Worm (Caenorhabditis elegans) whole organism, L3 larva: Measurements from ENCODE around the gene math-41.

Experiments
- ZK546.5 ChIP-seq: sonication (generic microtip); optimal IDR thresholded peaks from 2 replicates; lab custom pipeline; 2017; ENCODE audit warnings: missing biosample characterization, missing genetic modification characterization
- aly-2 ChIP-seq: fragments of 150-350 bp; optimal IDR thresholded peaks from 2 replicates; lab custom pipeline; 2014; ENCODE audit warnings: missing biosample characterization, missing genetic modification characterization
- ama-1 ChIP-seq: fragments of 150-350 bp; optimal IDR thresholded peaks from 2 replicates; lab custom pipeline; 2018
- ceh-16 ChIP-seq: sonication (generic microtip); optimal IDR thresholded peaks from 2 replicates; lab custom pipeline; 2017; ENCODE audit warnings: missing biosample characterization, missing genetic modification characterization
- ceh-28 ChIP-seq: fragments of 150-350 bp; optimal IDR thresholded peaks from 2 replicates; lab custom pipeline; 2014; ENCODE audit warnings: missing biosample characterization, missing genetic modification reagents, missing genetic modification characterization
- ceh-82 ChIP-seq: fragments of 150-350 bp; optimal IDR thresholded peaks from 2 replicates; lab custom pipeline; 2014; ENCODE audit warnings: missing biosample characterization, missing genetic modification characterization
- ceh-9 ChIP-seq: sonication (generic microtip); optimal IDR thresholded peaks from 2 replicates; lab custom pipeline; 2018; ENCODE audit warnings: missing biosample characterization, missing genetic modification characterization
- daf-12 ChIP-seq: fragments of 150-350 bp; optimal IDR thresholded peaks from 2 replicates; lab custom pipeline; 2014; ENCODE audit warnings: missing biosample characterization, missing genetic modification reagents, missing genetic modification characterization
- egl-27 ChIP-seq: sonication (generic microtip); optimal IDR thresholded peaks from 4 replicates; lab custom pipeline; 2017; ENCODE audit warnings: missing biosample characterization, missing genetic modification reagents, missing genetic modification characterization
- egl-5 ChIP-seq: fragments of 150-350 bp; optimal IDR thresholded peaks from 2 replicates; lab custom pipeline; 2017; ENCODE audit warnings: missing biosample characterization, missing genetic modification reagents, missing genetic modification characterization, inconsistent platforms
- elt-1 ChIP-seq: fragments of 150-350 bp; optimal IDR thresholded peaks from 2 replicates; lab custom pipeline; 2014; ENCODE audit warnings: missing biosample characterization, missing genetic modification characterization
- elt-2 ChIP-seq: sonication (generic microtip); optimal IDR thresholded peaks from 2 replicates; lab custom pipeline; 2016; ENCODE audit warnings: missing genetic modification reagents, mild to moderate bottlenecking, missing genetic modification characterization, missing compliant biosample characterization
- elt-3 ChIP-seq, 3 experiments: fragments of 150-350 bp in 1 of 3; sonication (generic microtip) in 2 of 3; optimal IDR thresholded peaks; 2 replicates in 2 of 3; 4 replicates in 1 of 3; lab custom pipeline; 2014 to 2017; ENCODE audit warnings: missing biosample characterization in 3 of 3, missing genetic modification characterization in 3 of 3
- fkh-10 ChIP-seq: sonication (generic microtip); optimal IDR thresholded peaks from 2 replicates; lab custom pipeline; 2017; ENCODE audit warnings: missing biosample characterization, missing genetic modification reagents, missing genetic modification characterization
- fos-1 ChIP-seq: fragments of 150-350 bp; optimal IDR thresholded peaks from 2 replicates; lab custom pipeline; 2014; ENCODE audit warnings: missing biosample characterization, missing genetic modification characterization
- jun-1 ChIP-seq: fragments of 150-350 bp; optimal IDR thresholded peaks from 2 replicates; lab custom pipeline; 2014; ENCODE audit warnings: missing biosample characterization, missing genetic modification reagents, missing genetic modification characterization
- lin-15B ChIP-seq: fragments of 150-350 bp; optimal IDR thresholded peaks from 2 replicates; lab custom pipeline; 2014; ENCODE audit warnings: missing biosample characterization, missing genetic modification characterization
- lin-39 ChIP-seq: fragments of 150-350 bp; optimal IDR thresholded peaks from 2 replicates; lab custom pipeline; 2018; ENCODE audit warnings: missing biosample characterization, missing genetic modification reagents, missing genetic modification characterization
- mdl-1 ChIP-seq: fragments of 150-350 bp; optimal IDR thresholded peaks from 2 replicates; lab custom pipeline; 2014; ENCODE audit warnings: missing biosample characterization, missing genetic modification characterization
- mml-1 ChIP-seq: fragments of 150-350 bp; sonication (generic microtip); optimal IDR thresholded peaks from 3 replicates; lab custom pipeline; 2014; ENCODE audit warnings: missing biosample characterization, missing genetic modification characterization
- nfya-1 ChIP-seq: sonication (generic microtip); optimal IDR thresholded peaks from 2 replicates; lab custom pipeline; 2017; ENCODE audit warnings: missing genetic modification characterization, mild to moderate bottlenecking, missing compliant biosample characterization, antibody characterized with exemption, moderate library complexity; ENCODE audit not compliant: insufficient read depth
- nhr-11 ChIP-seq: fragments of 150-350 bp; optimal IDR thresholded peaks from 2 replicates; lab custom pipeline; 2014; ENCODE audit warnings: missing biosample characterization, missing genetic modification characterization
- nhr-12 ChIP-seq: fragments of 150-350 bp; optimal IDR thresholded peaks from 2 replicates; lab custom pipeline; 2014; ENCODE audit warnings: missing biosample characterization, missing genetic modification characterization
- nhr-23 ChIP-seq: fragments of 150-350 bp; optimal IDR thresholded peaks from 2 replicates; lab custom pipeline; 2014; ENCODE audit warnings: missing biosample characterization, missing genetic modification reagents, missing genetic modification characterization
- nhr-237 ChIP-seq: fragments of 150-350 bp; optimal IDR thresholded peaks from 2 replicates; lab custom pipeline; 2014; ENCODE audit warnings: missing biosample characterization, missing genetic modification characterization
- nhr-25 ChIP-seq: sonication (generic microtip); optimal IDR thresholded peaks from 2 replicates; lab custom pipeline; 2017; ENCODE audit warnings: missing biosample characterization, missing genetic modification characterization
- nhr-28 ChIP-seq: fragments of 150-350 bp; optimal IDR thresholded peaks from 2 replicates; lab custom pipeline; 2014; ENCODE audit warnings: missing biosample characterization, missing genetic modification characterization
- nhr-43 ChIP-seq: sonication (generic microtip); optimal IDR thresholded peaks from 2 replicates; lab custom pipeline; 2016; ENCODE audit warnings: mild to moderate bottlenecking, missing genetic modification characterization, missing compliant biosample characterization; ENCODE audit not compliant: poor library complexity, severe bottlenecking
- nhr-77 ChIP-seq: fragments of 150-350 bp; optimal IDR thresholded peaks from 2 replicates; lab custom pipeline; 2014; ENCODE audit warnings: missing biosample characterization, missing genetic modification characterization
- pha-4 ChIP-seq: fragments of 150-350 bp; optimal IDR thresholded peaks from 2 replicates; lab custom pipeline; 2014; ENCODE audit warnings: missing biosample characterization, missing genetic modification reagents, missing genetic modification characterization
- pqm-1 ChIP-seq: fragments of 150-350 bp; optimal IDR thresholded peaks from 2 replicates; lab custom pipeline; 2017; ENCODE audit warnings: missing biosample characterization, missing genetic modification characterization, inconsistent platforms
- sea-2 ChIP-seq: fragments of 150-350 bp; sonication (generic microtip); optimal IDR thresholded peaks from 4 replicates; lab custom pipeline; 2014; ENCODE audit warnings: missing biosample characterization, missing genetic modification reagents, missing genetic modification characterization
- skn-1 ChIP-seq: fragments of 150-350 bp; optimal IDR thresholded peaks from 2 replicates; lab custom pipeline; 2014; ENCODE audit warnings: missing biosample characterization, missing genetic modification characterization
- snpc-4 ChIP-seq: fragments of 150-350 bp; optimal IDR thresholded peaks from 2 replicates; lab custom pipeline; 2014; ENCODE audit warnings: missing biosample characterization, missing genetic modification characterization
- tbx-2 ChIP-seq: sonication (generic microtip); optimal IDR thresholded peaks from 2 replicates; lab custom pipeline; 2016; ENCODE audit warnings: mild to moderate bottlenecking, missing genetic modification characterization, missing compliant biosample characterization
- unc-39 ChIP-seq: sonication (generic microtip); optimal IDR thresholded peaks from 4 replicates; lab custom pipeline; 2017; ENCODE audit warnings: missing biosample characterization, missing genetic modification characterization
- zag-1 ChIP-seq: fragments of 150-350 bp; optimal IDR thresholded peaks from 2 replicates; lab custom pipeline; 2014; ENCODE audit warnings: missing biosample characterization, missing genetic modification characterization
- ztf-11 ChIP-seq: fragments of 150-350 bp; optimal IDR thresholded peaks from 2 replicates; lab custom pipeline; 2014; ENCODE audit warnings: missing biosample characterization, missing genetic modification characterization

math-41 gene

DNA sequence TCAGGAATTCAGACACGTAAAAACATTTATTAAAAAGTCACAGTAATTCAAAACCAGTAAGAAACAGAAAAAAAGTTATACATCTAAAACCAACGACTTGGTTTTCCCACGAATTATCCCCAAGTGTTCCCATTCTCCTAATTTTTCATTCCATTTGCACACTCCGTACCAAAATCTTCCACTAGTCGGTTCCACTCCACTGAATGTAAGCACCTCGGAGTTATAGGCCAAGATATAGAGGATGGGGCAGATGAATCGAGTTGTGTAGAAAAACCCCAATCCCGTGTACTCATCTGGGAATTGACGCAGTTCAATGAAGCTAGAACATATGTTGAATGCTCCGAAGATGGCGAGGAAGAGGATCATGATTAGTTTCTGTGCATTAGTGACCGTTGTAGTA is 37.2 kb upstream of the math-41 start:
- no peak for TF ChIP-seq ztf-11 (tag; lab: Kevin White, UChicago)
- TF ChIP-seq nhr-237 = no peak
- no peak for TF ChIP-seq mdl-1 (tag; lab: Kevin White, UChicago)

DNA sequence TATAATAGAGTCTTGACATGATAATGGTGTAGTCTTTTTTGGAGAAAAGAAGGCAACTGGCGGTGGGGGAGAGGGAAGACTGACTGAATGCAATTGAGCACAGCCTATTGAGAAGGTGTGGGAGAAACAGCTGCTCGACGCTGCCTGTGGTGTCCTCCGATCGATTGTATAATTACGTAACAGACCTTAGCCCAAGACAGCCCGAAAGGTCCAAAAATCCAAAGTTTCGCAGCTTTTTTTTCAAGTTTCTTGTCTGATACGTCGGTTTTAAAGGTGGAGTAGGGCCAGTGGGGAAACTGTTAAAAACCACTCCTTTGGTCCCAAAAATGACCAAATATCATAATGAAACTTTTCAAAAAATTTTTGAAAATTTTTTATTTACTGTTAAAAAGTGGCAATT is 36.3 kb upstream of the math-41 start, which contains the start of the genes C08F1.6 and fbxb-13:
Gene C08F1.6 (minus strand): TSS at position 101 of the 400 bp plus-strand sequence.
Gene fbxb-13 (plus strand): TSS at position 191 of the 400 bp plus-strand sequence.
- no peak for TF ChIP-seq ceh-28 (tag; lab: Kevin White, UChicago)
- TF ChIP-seq pqm-1 (tag; lab: Kevin White, UChicago) = no peak
- no peak for TF ChIP-seq elt-2 (tag; lab: Kevin White, UChicago)
- TF ChIP-seq nhr-25 (tag; lab: Kevin White, UChicago) = no peak
- no peak for TF ChIP-seq egl-5 (tag; lab: Kevin White, UChicago)
- no peak for TF ChIP-seq ZK546.5
- TF ChIP-seq nhr-11 = no peak
- TF ChIP-seq snpc-4 (tag; lab: Kevin White, UChicago) = no peak
- TF ChIP-seq nhr-237 = no peak
- TF ChIP-seq skn-1 (tag; lab: Kevin White, UChicago) = no peak

- TF ChIP-seq elt-1 (tag; lab: Kevin White, UChicago) (no peak), nhr-77 (tag; lab: Kevin White, UChicago) (no peak), nhr-11 (no peak), nhr-12 (no peak), ZK546.5 (no peak), elt-2 (tag; lab: Kevin White, UChicago) (no peak), ceh-82 (tag; lab: Kevin White, UChicago) (no peak), fkh-10 (GFP tag; lab: Kevin White, UChicago) (no peak), lin-39 (tag; lab: Kevin White, UChicago) (no peak), aly-2 (no peak)
Observed at ce11 chrII:1806358-1806757, 18.1 kb upstream of the math-41 start, which contains the start of gene C08F1.12. Gene C08F1.12 (minus strand): TSS chrII:1806458.

DNA sequence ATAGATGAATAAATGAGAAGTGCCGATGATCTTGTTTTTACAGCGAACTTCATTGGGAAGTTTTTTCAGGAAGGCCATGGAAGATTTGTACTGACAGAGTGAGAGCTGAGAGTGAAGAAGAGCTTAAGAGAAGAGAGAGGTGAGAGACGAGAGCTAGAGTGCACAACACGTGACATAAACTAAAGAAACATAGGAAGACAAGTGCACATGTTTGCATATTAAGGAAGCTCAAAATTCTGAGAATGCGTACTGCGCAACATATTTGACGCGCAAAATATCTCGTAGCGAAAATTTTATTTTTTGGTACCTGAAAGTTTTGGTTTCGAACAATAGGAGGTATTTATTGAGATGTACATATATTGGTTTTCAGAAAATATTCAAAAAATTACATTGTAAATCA is 16.2 kb upstream of the math-41 start, which contains the start of gene C08F1.8:
Gene C08F1.8 (minus strand): TSS at position 101 of the 400 bp plus-strand sequence.
- TF ChIP-seq egl-5 (tag; lab: Kevin White, UChicago) (no peak), nfya-1 (no peak), fos-1 (tag; lab: Kevin White, UChicago) (no peak), unc-39 (no peak), lin-15B (tag; lab: Kevin White, UChicago) (no peak)

DNA sequence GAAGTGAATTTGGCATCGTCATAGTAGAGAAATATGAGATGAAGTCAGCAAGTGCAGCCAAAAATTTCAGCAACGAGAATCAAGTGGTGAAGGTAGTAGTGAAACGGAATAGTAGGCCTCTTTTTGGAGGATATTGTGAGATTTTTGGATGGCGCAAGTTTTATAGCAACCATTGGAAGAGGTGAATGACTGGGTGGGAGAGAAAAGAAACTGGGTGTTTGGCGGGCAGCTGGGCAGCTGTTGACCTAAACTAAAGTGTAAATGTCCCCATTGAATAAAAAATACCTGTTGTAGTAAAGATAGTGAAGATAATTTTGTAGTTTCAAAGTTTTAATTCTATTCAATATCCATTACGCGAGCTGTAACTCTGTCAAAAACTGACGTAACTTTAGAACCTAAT is 8.4 kb upstream of the math-41 start:
- TF ChIP-seq mml-1 = no peak
- TF ChIP-seq ceh-28 (tag; lab: Kevin White, UChicago) = no peak
- no peak for TF ChIP-seq nhr-43 (tag; lab: Kevin White, UChicago)
- TF ChIP-seq jun-1 (tag; lab: Kevin White, UChicago) = no peak
- TF ChIP-seq nhr-11 = no peak
- TF ChIP-seq elt-1 (tag; lab: Kevin White, UChicago) = no peak
- no peak for TF ChIP-seq ama-1 (lab: Kevin White, UChicago)
- no peak for TF ChIP-seq zag-1 (tag; lab: Kevin White, UChicago)
- TF ChIP-seq ceh-16 (tag; lab: Kevin White, UChicago) = no peak
- no peak for TF ChIP-seq nhr-28
- TF ChIP-seq nhr-23 = no peak
- no peak for TF ChIP-seq unc-39
- TF ChIP-seq egl-27 (tag; lab: Kevin White, UChicago) = no peak
- no peak for TF ChIP-seq nhr-77 (tag; lab: Kevin White, UChicago)
- TF ChIP-seq nfya-1 = no peak
- TF ChIP-seq lin-15B (tag; lab: Kevin White, UChicago) = no peak
- TF ChIP-seq sea-2 = no peak

DNA sequence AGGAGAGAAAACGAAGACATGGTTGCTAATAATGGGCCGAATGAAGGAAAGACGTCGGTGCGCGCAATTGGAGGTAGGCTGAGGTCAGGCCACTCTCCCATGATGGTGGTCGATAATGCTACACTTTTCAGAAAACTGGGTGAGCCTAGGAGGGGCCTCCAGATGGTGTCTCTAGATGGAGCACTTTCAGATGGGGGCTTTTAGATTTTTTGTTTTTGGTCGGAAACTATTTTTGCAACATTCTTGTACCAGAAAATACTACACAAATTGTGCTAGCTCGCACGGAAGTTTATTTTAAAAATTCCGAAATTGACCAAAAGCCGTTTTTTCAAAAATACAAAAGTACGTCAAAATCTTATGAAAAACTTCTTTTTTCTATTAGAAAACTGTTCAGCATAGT is 6.1 kb upstream of the math-41 start, which contains the start of gene fbxb-10:
Gene fbxb-10 (minus strand): TSS at position 101 of the 400 bp plus-strand sequence.
- TF ChIP-seq sea-2 (no peak), daf-12 (tag; lab: Kevin White, UChicago) (no peak), lin-15B (tag; lab: Kevin White, UChicago) (no peak), ceh-9 (no peak), pha-4 (no peak), egl-27 (tag; lab: Kevin White, UChicago) (no peak), nhr-11 (no peak), tbx-2 (tag; lab: Kevin White, UChicago) (no peak), ceh-28 (tag; lab: Kevin White, UChicago) (no peak), elt-3 (tag; optimal IDR thresholded peaks at IDR 0.05; lab: Kevin White, UChicago) (no peak), ZK546.5 (no peak), elt-2 (tag; lab: Kevin White, UChicago) (no peak), zag-1 (tag; lab: Kevin White, UChicago) (no peak)
